Fruit fly (Drosophila melanogaster) whole organism, embryonic: ENCODE measurements around the gene Trm7-32.

ENCODE experiments used
- Atf-2 ChIP-seq: fragments of 200-800 bp; sonication (Bioruptor generic); optimal IDR thresholded peaks from 2 replicates; lab custom pipeline; 2016; ENCODE audit warnings: missing biosample characterization, missing genetic modification characterization
- Atf3 ChIP-seq: fragments of 200-800 bp; sonication (Bioruptor generic); optimal IDR thresholded peaks from 3 replicates; lab custom pipeline; 2016; ENCODE audit warnings: missing biosample characterization, missing genetic modification characterization
- Bgb ChIP-seq: fragments of 200-800 bp; sonication (Bioruptor generic); IDR thresholded peaks from 2 replicates; pipeline ENCODE4 v1.3.6; 2022; ENCODE audit warnings: missing biosample characterization, missing genetic modification characterization; ENCODE audit not compliant: partially characterized antibody
- CG11085 ChIP-seq: fragments of 200-800 bp; sonication (Bioruptor generic); IDR thresholded peaks from 2 replicates; pipeline ENCODE4 v1.3.6; 2022; ENCODE audit warnings: missing biosample characterization, missing genetic modification characterization
- CG11723 ChIP-seq: fragments of 200-800 bp; sonication (Bioruptor generic); optimal IDR thresholded peaks from 2 replicates; lab custom pipeline; 2017; ENCODE audit warnings: missing biosample characterization, mild to moderate bottlenecking, missing genetic modification characterization
- CG13894 ChIP-seq: fragments of 200-800 bp; sonication (Bioruptor generic); optimal IDR thresholded peaks from 3 replicates; lab custom pipeline; 2018; ENCODE audit warnings: missing biosample characterization, mild to moderate bottlenecking, missing genetic modification characterization, moderate library complexity
- CG14014 ChIP-seq: fragments of 200-800 bp; sonication (Bioruptor generic); IDR thresholded peaks from 2 replicates; pipeline ENCODE4 v1.3.6; 2022; ENCODE audit warnings: missing biosample characterization, missing genetic modification characterization
- CG16863 ChIP-seq: fragments of 200-800 bp; sonication (Bioruptor generic); optimal IDR thresholded peaks from 3 replicates; lab custom pipeline; 2016; ENCODE audit warnings: missing biosample characterization, missing genetic modification characterization
- CG30403 ChIP-seq: fragments of 200-800 bp; sonication (Bioruptor generic); optimal IDR thresholded peaks from 3 replicates; lab custom pipeline; 2016; ENCODE audit warnings: missing biosample characterization, missing genetic modification characterization
- CG4328 ChIP-seq: fragments of 200-800 bp; sonication (Bioruptor generic); optimal IDR thresholded peaks from 3 replicates; lab custom pipeline; 2017; ENCODE audit warnings: missing biosample characterization, missing genetic modification reagents, missing genetic modification characterization
- CG4404 ChIP-seq: fragments of 200-800 bp; sonication (Bioruptor generic); IDR thresholded peaks from 2 replicates; pipeline ENCODE4 v1.3.6; 2022; ENCODE audit warnings: missing biosample characterization, missing genetic modification characterization
- CG6683 ChIP-seq: fragments of 200-800 bp; sonication (Bioruptor generic); optimal IDR thresholded peaks from 2 replicates; lab custom pipeline; 2017; ENCODE audit warnings: missing biosample characterization, mild to moderate bottlenecking, missing genetic modification characterization, missing genetic modification reagents
- CG7357 ChIP-seq: fragments of 200-800 bp; sonication (Bioruptor generic); IDR thresholded peaks from 3 replicates; pipeline ENCODE4 v1.3.6; 2022; ENCODE audit warnings: missing biosample characterization, missing genetic modification characterization
- CG8281 ChIP-seq: fragments of 200-800 bp; sonication (Bioruptor generic); optimal IDR thresholded peaks from 2 replicates; lab custom pipeline; 2018; ENCODE audit warnings: missing biosample characterization, mild to moderate bottlenecking, missing genetic modification characterization, moderate library complexity
- CG8388 ChIP-seq: fragments of 200-800 bp; sonication (Bioruptor generic); optimal IDR thresholded peaks from 2 replicates; lab custom pipeline; 2019; ENCODE audit warnings: missing biosample characterization, mild to moderate bottlenecking, missing genetic modification characterization, moderate library complexity
- CG8765 ChIP-seq: fragments of 200-800 bp; sonication (Bioruptor generic); IDR thresholded peaks from 2 replicates; pipeline ENCODE4 v1.3.6; 2022; ENCODE audit warnings: missing biosample characterization, missing genetic modification characterization
- CG9817 ChIP-seq: fragments of 200-800 bp; sonication (Bioruptor generic); optimal IDR thresholded peaks from 2 replicates; lab custom pipeline; 2018; ENCODE audit warnings: missing biosample characterization, mild to moderate bottlenecking, missing genetic modification characterization, moderate library complexity
- CG9932 ChIP-seq: fragments of 200-800 bp; sonication (Bioruptor generic); IDR thresholded peaks from 2 replicates; pipeline ENCODE4 v1.3.6; 2022; ENCODE audit warnings: missing biosample characterization, missing genetic modification characterization
- CkIIα-i1 ChIP-seq: fragments of 200-800 bp; sonication (Bioruptor generic); IDR thresholded peaks from 2 replicates; pipeline ENCODE4 v1.3.6; 2022; ENCODE audit warnings: missing biosample characterization, missing genetic modification characterization
- Dll ChIP-seq: fragments of 200-800 bp; sonication (Bioruptor generic); IDR thresholded peaks from 4 replicates; pipeline ENCODE4 v1.3.6; 2022; ENCODE audit warnings: missing biosample characterization, missing genetic modification characterization; ENCODE audit not compliant: partially characterized antibody
- E2f1 ChIP-seq: fragments of 200-800 bp; sonication (Bioruptor generic); IDR thresholded peaks from 2 replicates; pipeline ENCODE4 v1.3.6; 2022; ENCODE audit warnings: missing biosample characterization, missing genetic modification characterization
- Fer3 ChIP-seq: fragments of 200-800 bp; sonication (Bioruptor generic); optimal IDR thresholded peaks from 2 replicates; lab custom pipeline; 2018; ENCODE audit warnings: missing biosample characterization, mild to moderate bottlenecking, missing genetic modification characterization, moderate library complexity
- H15 ChIP-seq: fragments of 200-800 bp; sonication (Bioruptor generic); IDR thresholded peaks from 3 replicates; pipeline ENCODE4 v1.3.6; 2022; ENCODE audit warnings: missing biosample characterization, missing genetic modification characterization
- HLHmδ ChIP-seq: fragments of 200-800 bp; sonication (Bioruptor generic); optimal IDR thresholded peaks from 2 replicates; lab custom pipeline; 2018; ENCODE audit warnings: missing biosample characterization, mild to moderate bottlenecking, missing genetic modification characterization, moderate library complexity
- Hr51 ChIP-seq, 2 experiments: fragments of 200-800 bp; sonication (Bioruptor generic); optimal IDR thresholded peaks; 2 replicates in 1 of 2; 3 replicates in 1 of 2; lab custom pipeline; 2016 to 2018; ENCODE audit warnings: missing biosample characterization in 2 of 2, missing genetic modification characterization in 2 of 2, mild to moderate bottlenecking in 1 of 2, moderate library complexity in 1 of 2
- NfI ChIP-seq: fragments of 200-800 bp; sonication (Bioruptor generic); optimal IDR thresholded peaks from 3 replicates; lab custom pipeline; 2018; ENCODE audit warnings: missing biosample characterization, mild to moderate bottlenecking, missing genetic modification characterization, moderate library complexity
- Oaz ChIP-seq: fragments of 200-800 bp; sonication (Bioruptor generic); IDR thresholded peaks from 2 replicates; pipeline ENCODE4 v1.3.6; 2022; ENCODE audit warnings: missing biosample characterization, missing genetic modification characterization
- Ravus ChIP-seq: fragments of 200-800 bp; sonication (Bioruptor generic); IDR thresholded peaks from 2 replicates; pipeline ENCODE4 v1.3.6; 2022; ENCODE audit warnings: missing biosample characterization, missing genetic modification characterization
- Sox100B ChIP-seq: fragments of 200-800 bp; sonication (Bioruptor generic); optimal IDR thresholded peaks from 3 replicates; lab custom pipeline; 2018; ENCODE audit warnings: missing biosample characterization, mild to moderate bottlenecking, missing genetic modification characterization
- abd-A ChIP-seq: fragments of 200-800 bp; sonication (Bioruptor generic); optimal IDR thresholded peaks from 3 replicates; lab custom pipeline; 2019; ENCODE audit warnings: missing biosample characterization, mild to moderate bottlenecking, missing genetic modification characterization, moderate library complexity
- ato ChIP-seq: fragments of 200-800 bp; sonication (Bioruptor generic); IDR thresholded peaks from 2 replicates; pipeline ENCODE4 v1.3.6; 2022; ENCODE audit warnings: missing biosample characterization, missing genetic modification characterization; ENCODE audit not compliant: partially characterized antibody
- cad ChIP-seq: fragments of >200 bp; optimal IDR thresholded peaks from 2 replicates; lab custom pipeline; 2017; ENCODE audit warnings: missing biosample characterization, missing genetic modification characterization
- crc ChIP-seq: fragments of 200-800 bp; sonication (Bioruptor generic); optimal IDR thresholded peaks from 2 replicates; lab custom pipeline; 2016; ENCODE audit warnings: missing biosample characterization, missing genetic modification characterization
- crp ChIP-seq, 2 experiments: fragments of 200-800 bp; sonication (Bioruptor generic); optimal IDR thresholded peaks; 2 replicates in 1 of 2; 3 replicates in 1 of 2; lab custom pipeline; 2017; ENCODE audit warnings: missing biosample characterization in 2 of 2, missing genetic modification characterization in 2 of 2, mild to moderate bottlenecking in 1 of 2, moderate library complexity in 1 of 2
- dimm ChIP-seq: fragments of 200-800 bp; sonication (Bioruptor generic); IDR thresholded peaks from 2 replicates; pipeline ENCODE4 v1.3.6; 2022; ENCODE audit warnings: missing biosample characterization, missing genetic modification characterization
- ems ChIP-seq: fragments of 200-800 bp; sonication (Bioruptor generic); optimal IDR thresholded peaks from 3 replicates; lab custom pipeline; 2016; ENCODE audit warnings: missing biosample characterization, missing genetic modification characterization
- ewg ChIP-seq: fragments of 200-800 bp; sonication (Bioruptor generic); optimal IDR thresholded peaks from 3 replicates; lab custom pipeline; 2017; ENCODE audit warnings: mild to moderate bottlenecking, missing biosample characterization, missing genetic modification reagents, missing genetic modification characterization
- gsb-n ChIP-seq: fragments of 200-800 bp; sonication (Bioruptor generic); optimal IDR thresholded peaks from 3 replicates; lab custom pipeline; 2018; ENCODE audit warnings: missing biosample characterization, mild to moderate bottlenecking, missing genetic modification characterization
- kni ChIP-seq: fragments of 200-800 bp; sonication (Bioruptor generic); optimal IDR thresholded peaks from 3 replicates; lab custom pipeline; 2017; ENCODE audit warnings: mild to moderate bottlenecking, missing biosample characterization, missing genetic modification reagents, missing genetic modification characterization
- lab ChIP-seq: fragments of 200-800 bp; sonication (Bioruptor generic); optimal IDR thresholded peaks from 3 replicates; lab custom pipeline; 2017; ENCODE audit warnings: missing biosample characterization, missing genetic modification characterization, mild to moderate bottlenecking, moderate library complexity, missing genetic modification reagents
- odd ChIP-seq: fragments of 200-800 bp; sonication (Bioruptor generic); optimal IDR thresholded peaks from 2 replicates; lab custom pipeline; 2017; ENCODE audit warnings: missing biosample characterization, mild to moderate bottlenecking, missing genetic modification characterization
- onecut ChIP-seq: fragments of 200-800 bp; sonication (Bioruptor generic); IDR thresholded peaks from 2 replicates; pipeline ENCODE4 v1.3.6; 2022; ENCODE audit warnings: missing biosample characterization, missing genetic modification characterization
- phol ChIP-seq: fragments of 200-800 bp; sonication (Bioruptor generic); optimal IDR thresholded peaks from 3 replicates; lab custom pipeline; 2018; ENCODE audit warnings: missing biosample characterization, mild to moderate bottlenecking, missing genetic modification characterization, moderate library complexity
- repo ChIP-seq: fragments of 200-800 bp; sonication (Bioruptor generic); optimal IDR thresholded peaks from 2 replicates; lab custom pipeline; 2016; ENCODE audit warnings: missing biosample characterization, missing genetic modification characterization
- seq ChIP-seq: fragments of 200-800 bp; sonication (Bioruptor generic); IDR thresholded peaks from 2 replicates; pipeline ENCODE4 v1.3.6; 2022; ENCODE audit warnings: missing biosample characterization, missing genetic modification characterization
- sug ChIP-seq: fragments of 200-800 bp; optimal IDR thresholded peaks from 2 replicates; lab custom pipeline; 2019; ENCODE audit warnings: missing biosample characterization, mild to moderate bottlenecking, missing genetic modification characterization, moderate library complexity
- usp ChIP-seq: fragments of >200 bp; optimal IDR thresholded peaks from 2 replicates; lab custom pipeline; 2017; ENCODE audit warnings: missing biosample characterization, missing genetic modification characterization
- vfl ChIP-seq: fragments of 200-800 bp; sonication (Bioruptor generic); optimal IDR thresholded peaks from 2 replicates; lab custom pipeline; 2016; ENCODE audit warnings: missing biosample characterization, missing genetic modification characterization
- vvl ChIP-seq: fragments of 200-800 bp; sonication (Bioruptor generic); IDR thresholded peaks from 2 replicates; pipeline ENCODE4 v1.3.6; 2022; ENCODE audit warnings: missing biosample characterization, missing genetic modification characterization
- wdn ChIP-seq: fragments of 200-800 bp; sonication (Bioruptor generic); IDR thresholded peaks from 2 replicates; pipeline ENCODE4 v1.3.6; 2022; ENCODE audit warnings: missing biosample characterization, missing genetic modification characterization
- yki ChIP-seq: fragments of >200 bp; optimal IDR thresholded peaks from 3 replicates; lab custom pipeline; 2018
- zen2 ChIP-seq: fragments of 200-800 bp; sonication (Bioruptor generic); IDR thresholded peaks from 3 replicates; pipeline ENCODE4 v1.3.6; 2022; ENCODE audit warnings: missing biosample characterization, missing genetic modification characterization; ENCODE audit not compliant: partially characterized antibody

Trm7-32 gene

dm6 chr3R:16991781-16992180 lies 48.7 kb upstream of the Trm7-32 start, which contains the start of gene EMC2B (continued):
- TF ChIP-seq CG9817 (tag; lab: Kevin White, UChicago) (peak; percentile 43), Dll (GFP tag; lab: Robert Waterston, UW) (no peak), abd-A (no peak), vfl (GFP tag; lab: Kevin White, UChicago) (peak; percentile 49), CG8281 (tag; lab: Kevin White, UChicago) (no peak), Atf3 (no peak), vvl (GFP tag; lab: Robert Waterston, UW) (no peak), lab (GFP tag; lab: Kevin White, UChicago) (peak; percentile 31), crp (GFP tag; optimal IDR thresholded peaks at IDR 0.05; lab: Kevin White, UChicago) (no peak), Sox100B (GFP tag; lab: Kevin White, UChicago) (no peak), onecut (no peak; the same call in 1 of the 2 replicates), Bgb (GFP tag; lab: Robert Waterston, UW) (no peak), CG13894 (tag; lab: Kevin White, UChicago) (no peak), Atf-2 (GFP tag; lab: Kevin White, UChicago) (no peak), Hr51 (GFP tag; optimal IDR thresholded peaks at IDR 0.05; lab: Kevin White, UChicago) (peak in 1 of 2 experiments; percentile 16), repo (no peak), CG14014 (no peak), CG30403 (peak; percentile 58), CG6683 (GFP tag; lab: Kevin White, UChicago) (no peak), CkIIα-i1 (no peak), E2f1 (no peak), CG11723 (GFP tag; lab: Kevin White, UChicago) (no peak), yki (lab: Kevin White, UChicago) (no peak), sug (tag; lab: Kevin White, UChicago) (peak; percentile 33), NfI (peak; percentile 36), odd (GFP tag; lab: Kevin White, UChicago) (no peak), H15 (no peak), ems (GFP tag; lab: Kevin White, UChicago) (no peak), kni (no peak), zen2 (GFP tag; lab: Robert Waterston, UW) (no peak), Ravus (no peak), CG7357 (GFP tag; lab: Robert Waterston, UW) (no peak), seq (GFP tag; lab: Robert Waterston, UW) (no peak), CG16863 (GFP tag; lab: Kevin White, UChicago) (no peak), CG8388 (GFP tag; lab: Kevin White, UChicago) (peak; percentile 14), CG11085 (GFP tag; lab: Robert Waterston, UW) (no peak), ato (GFP tag; lab: Robert Waterston, UW) (no peak), phol (tag; lab: Kevin White, UChicago) (peak; percentile 27), Fer3 (tag; lab: Kevin White, UChicago) (peak; percentile 29), dimm (no peak), CG4328 (GFP tag; lab: Kevin White, UChicago) (no peak), cad (GFP tag; lab: Kevin White, UChicago) (no peak), HLHmδ (no peak), gsb-n (peak; percentile 5), CG8765 (no peak), CG4404 (GFP tag; lab: Robert Waterston, UW) (no peak), CG9932 (GFP tag; lab: Robert Waterston, UW) (no peak), Oaz (GFP tag; lab: Robert Waterston, UW) (no peak), ewg (GFP tag; lab: Kevin White, UChicago) (no peak), crc (no peak), usp (no peak), wdn (GFP tag; lab: Robert Waterston, UW) (no peak)
